Fruit fly (Drosophila melanogaster) whole organism, wandering third instar larva: Measurements from ENCODE around the gene Rap1.

ENCODE experiments used
- Abd-B ChIP-seq: fragments of >200 bp; optimal IDR thresholded peaks from 2 replicates; lab custom pipeline; 2017; ENCODE audit warnings: missing biosample characterization, missing genetic modification characterization
- Dfd ChIP-seq: fragments of >200 bp; optimal IDR thresholded peaks from 2 replicates; lab custom pipeline; 2017; ENCODE audit warnings: missing biosample characterization, missing genetic modification characterization
- Hnf4 ChIP-seq: fragments of 200-800 bp; sonication (Bioruptor generic); optimal IDR thresholded peaks from 2 replicates; lab custom pipeline; 2016; ENCODE audit warnings: missing biosample characterization, mild to moderate bottlenecking, missing genetic modification characterization
- Hr78 ChIP-seq: fragments of >200 bp; optimal IDR thresholded peaks from 2 replicates; lab custom pipeline; 2017; ENCODE audit warnings: missing biosample characterization, missing genetic modification characterization
- Myc ChIP-seq: fragments of >200 bp; optimal IDR thresholded peaks from 2 replicates; lab custom pipeline; 2017
- N ChIP-seq: fragments of >200 bp; optimal IDR thresholded peaks from 2 replicates; lab custom pipeline; 2018; ENCODE audit warnings: missing biosample characterization, missing external identifiers, missing genetic modification characterization
- br ChIP-seq: fragments of 200-800 bp; sonication (Bioruptor generic); optimal IDR thresholded peaks from 2 replicates; lab custom pipeline; 2016; ENCODE audit warnings: missing biosample characterization, missing genetic modification characterization
- h ChIP-seq: fragments of 200-800 bp; sonication (Bioruptor generic); optimal IDR thresholded peaks from 3 replicates; lab custom pipeline; 2016; ENCODE audit warnings: missing biosample characterization, mild to moderate bottlenecking, missing genetic modification characterization
- lola ChIP-seq: fragments of >200 bp; optimal IDR thresholded peaks from 2 replicates; lab custom pipeline; 2017; ENCODE audit warnings: missing biosample characterization, missing genetic modification characterization
- pan ChIP-seq: fragments of >200 bp; optimal IDR thresholded peaks from 2 replicates; lab custom pipeline; 2017
- sage ChIP-seq: fragments of 200-800 bp; sonication (Bioruptor generic); optimal IDR thresholded peaks from 2 replicates; lab custom pipeline; 2016; ENCODE audit warnings: missing biosample characterization, mild to moderate bottlenecking, missing genetic modification characterization

- TF ChIP-seq sage (GFP tag; lab: Kevin White, UChicago) = no peak
- no peak for TF ChIP-seq lola (GFP tag; lab: Kevin White, UChicago)
- peak; percentile 41 for TF ChIP-seq br (GFP tag; lab: Kevin White, UChicago)
- no peak for TF ChIP-seq N (GFP tag; lab: Kevin White, UChicago)
- TF ChIP-seq Hr78 (GFP tag; lab: Kevin White, UChicago) = no peak
- TF ChIP-seq pan (lab: Kevin White, UChicago) = no peak
- TF ChIP-seq Myc (lab: Kevin White, UChicago) = no peak
- TF ChIP-seq Dfd (GFP tag; lab: Kevin White, UChicago) = no peak
- no peak for TF ChIP-seq Abd-B (GFP tag; lab: Kevin White, UChicago)
- TF ChIP-seq Hnf4 (GFP tag; lab: Kevin White, UChicago) = peak; percentile 40
- peak; percentile 59 for TF ChIP-seq h (GFP tag; lab: Kevin White, UChicago)
These were observed 32.5 kb downstream of the Rap1 start for dm6 chr3L:1829539-1829938.
